Worm (Caenorhabditis elegans) whole organism, early embryonic: ENCODE data around the gene R193.6.

Experiments used
- B0310.2 ChIP-seq: sonication (generic microtip); optimal IDR thresholded peaks from 2 replicates; lab custom pipeline; 2016; ENCODE audit warnings: mild to moderate bottlenecking, missing genetic modification characterization, missing compliant biosample characterization
- F13C5.2 ChIP-seq: sonication (generic microtip); optimal IDR thresholded peaks from 2 replicates; lab custom pipeline; 2017; ENCODE audit warnings: mild to moderate bottlenecking, missing genetic modification characterization, inconsistent platforms, missing compliant biosample characterization
- aly-1 ChIP-seq: sonication (generic microtip); optimal IDR thresholded peaks from 2 replicates; lab custom pipeline; 2016; ENCODE audit warnings: missing genetic modification characterization, missing compliant biosample characterization
- ama-1 ChIP-seq: fragments of 150-350 bp; optimal IDR thresholded peaks from 2 replicates; lab custom pipeline; 2014
- ceh-13 ChIP-seq: fragments of 200-800 bp; sonication (Bioruptor generic); optimal IDR thresholded peaks from 2 replicates; lab custom pipeline; 2018; ENCODE audit warnings: mild to moderate bottlenecking, missing genetic modification characterization, missing compliant biosample characterization
- ceh-36 ChIP-seq: sonication (generic microtip); optimal IDR thresholded peaks from 2 replicates; lab custom pipeline; 2016; ENCODE audit warnings: missing genetic modification characterization, inconsistent platforms, missing compliant biosample characterization
- ets-7 ChIP-seq: sonication (generic microtip); optimal IDR thresholded peaks from 2 replicates; lab custom pipeline; 2016; ENCODE audit warnings: missing genotype, missing genetic modification characterization, missing compliant biosample characterization
- flt-1 ChIP-seq: fragments of 200-800 bp; sonication (Bioruptor generic); IDR thresholded peaks from 2 replicates; pipeline ENCODE4 v1.3.6; 2022; ENCODE audit warnings: missing genetic modification characterization, missing compliant biosample characterization
- hmbx-1 ChIP-seq: sonication (generic microtip); optimal IDR thresholded peaks from 2 replicates; lab custom pipeline; 2016; ENCODE audit warnings: mild to moderate bottlenecking, missing genetic modification characterization, missing compliant biosample characterization
- hmg-4 ChIP-seq: fragments of 200-800 bp; sonication (Bioruptor generic); optimal IDR thresholded peaks from 2 replicates; lab custom pipeline; 2018; ENCODE audit warnings: mild to moderate bottlenecking, missing genetic modification characterization, missing compliant biosample characterization
- hnd-1 ChIP-seq: sonication (generic microtip); optimal IDR thresholded peaks from 2 replicates; lab custom pipeline; 2016; ENCODE audit warnings: missing genetic modification characterization, missing compliant biosample characterization
- pes-1 ChIP-seq: fragments of 200-800 bp; sonication (Bioruptor generic); IDR thresholded peaks from 2 replicates; pipeline ENCODE4 v1.3.6; 2022; ENCODE audit warnings: missing genetic modification reagents, missing genetic modification characterization, missing compliant biosample characterization
- scrt-1 ChIP-seq: fragments of 200-800 bp; sonication (Bioruptor generic); IDR thresholded peaks from 2 replicates; pipeline ENCODE4 v1.3.6; 2022; ENCODE audit warnings: missing genetic modification characterization, missing compliant biosample characterization
- sea-1 ChIP-seq: fragments of 200-800 bp; sonication (Bioruptor generic); conservative IDR thresholded peaks from 2 replicates; pipeline ENCODE4 v1.3.6; 2022; ENCODE audit warnings: missing genetic modification characterization, missing compliant biosample characterization
- tbx-11 ChIP-seq: fragments of 200-800 bp; sonication (Bioruptor generic); IDR thresholded peaks from 2 replicates; pipeline ENCODE4 v1.3.6; 2022; ENCODE audit warnings: missing genetic modification characterization, missing compliant biosample characterization
- tbx-37 ChIP-seq: fragments of 200-800 bp; sonication (Bioruptor generic); conservative IDR thresholded peaks from 2 replicates; pipeline ENCODE4 v1.3.6; 2022; ENCODE audit warnings: missing genetic modification reagents, missing genetic modification characterization, missing compliant biosample characterization
- tra-4 ChIP-seq: sonication (generic microtip); optimal IDR thresholded peaks from 2 replicates; lab custom pipeline; 2017; ENCODE audit warnings: missing genetic modification characterization, missing compliant biosample characterization

R193.6 gene

ce11 chrX:1125426-1125825 is 23.2 kb upstream of the R193.6 start, which contains the start of gene lmp-2:
TSS of gene lmp-2 (plus strand) at chrX:1125615.
- no peak for TF ChIP-seq hmbx-1
- no peak for TF ChIP-seq tbx-37 (GFP tag; lab: Robert Waterston, UW)
- no peak for TF ChIP-seq tra-4 (tag; lab: Kevin White, UChicago)
- no peak for TF ChIP-seq scrt-1 (GFP tag; lab: Robert Waterston, UW)
- TF ChIP-seq flt-1 (GFP tag; lab: Robert Waterston, UW): no peak
- no peak for TF ChIP-seq ceh-36 (tag; lab: Kevin White, UChicago)

ce11 chrX:1126207-1126606 is 22.4 kb upstream of the R193.6 start:
- TF ChIP-seq tbx-11 (GFP tag; lab: Robert Waterston, UW) (no peak), tbx-37 (GFP tag; lab: Robert Waterston, UW) (no peak), sea-1 (GFP tag; lab: Robert Waterston, UW) (no peak), flt-1 (GFP tag; lab: Robert Waterston, UW) (no peak), pes-1 (GFP tag; lab: Robert Waterston, UW) (no peak), F13C5.2 (no peak), hnd-1 (tag; lab: Kevin White, UChicago) (no peak)

ce11 chrX:1128503-1129036 is 20.0 kb upstream of the R193.6 start, which contains the start of gene snx-1:
TSS of gene snx-1 (plus strand) at chrX:1128986.
- TF ChIP-seq F13C5.2 (peak; percentile 24), ceh-13 (GFP tag; lab: Kevin White, UChicago) (no peak), hmg-4 (GFP tag; lab: Kevin White, UChicago) (peak; percentile 60)

- TF ChIP-seq tra-4 (tag; lab: Kevin White, UChicago) (no peak), hmbx-1 (no peak), ceh-13 (GFP tag; lab: Kevin White, UChicago) (no peak), ceh-36 (tag; lab: Kevin White, UChicago) (no peak), scrt-1 (GFP tag; lab: Robert Waterston, UW) (no peak), ama-1 (lab: Kevin White, UChicago) (no peak), ets-7 (no peak), F13C5.2 (no peak), pes-1 (GFP tag; lab: Robert Waterston, UW) (no peak), hmg-4 (GFP tag; lab: Kevin White, UChicago) (no peak), sea-1 (GFP tag; lab: Robert Waterston, UW) (no peak), B0310.2 (tag; lab: Kevin White, UChicago) (no peak), tbx-37 (GFP tag; lab: Robert Waterston, UW) (no peak), flt-1 (GFP tag; lab: Robert Waterston, UW) (no peak)
Observed at ce11 chrX:1141617-1142016, 7.0 kb upstream of the R193.6 start.

ce11 chrX:1147394-1147793 is 1.2 kb upstream of the R193.6 start:
- TF ChIP-seq ama-1 (lab: Kevin White, UChicago) (no peak), sea-1 (GFP tag; lab: Robert Waterston, UW) (no peak), ceh-13 (GFP tag; lab: Kevin White, UChicago) (no peak)

- no peak for TF ChIP-seq ceh-36 (tag; lab: Kevin White, UChicago)
- TF ChIP-seq ceh-13 (GFP tag; lab: Kevin White, UChicago): no peak
- no peak for TF ChIP-seq aly-1 (tag; lab: Kevin White, UChicago)
- TF ChIP-seq B0310.2 (tag; lab: Kevin White, UChicago): no peak
- TF ChIP-seq tra-4 (tag; lab: Kevin White, UChicago): no peak
- TF ChIP-seq pes-1 (GFP tag; lab: Robert Waterston, UW): no peak
- no peak for TF ChIP-seq sea-1 (GFP tag; lab: Robert Waterston, UW)
- no peak for TF ChIP-seq scrt-1 (GFP tag; lab: Robert Waterston, UW)
- TF ChIP-seq tbx-11 (GFP tag; lab: Robert Waterston, UW): no peak
- TF ChIP-seq hmbx-1: no peak
- no peak for TF ChIP-seq flt-1 (GFP tag; lab: Robert Waterston, UW)
Observed at ce11 chrX:1154648-1155047, 6.1 kb downstream of the R193.6 start, which contains the start of gene R193.1. TSS of gene R193.1 (plus strand) at chrX:1154948.

- TF ChIP-seq sea-1 (GFP tag; lab: Robert Waterston, UW) (no peak), flt-1 (GFP tag; lab: Robert Waterston, UW) (no peak), F13C5.2 (no peak), pes-1 (GFP tag; lab: Robert Waterston, UW) (no peak), ceh-13 (GFP tag; lab: Kevin White, UChicago) (no peak), hmbx-1 (no peak), ets-7 (no peak), tbx-11 (GFP tag; lab: Robert Waterston, UW) (no peak), ceh-36 (tag; lab: Kevin White, UChicago) (no peak), tbx-37 (GFP tag; lab: Robert Waterston, UW) (no peak), ama-1 (lab: Kevin White, UChicago) (no peak), hnd-1 (tag; lab: Kevin White, UChicago) (no peak), B0310.2 (tag; lab: Kevin White, UChicago) (no peak), hmg-4 (GFP tag; lab: Kevin White, UChicago) (no peak), aly-1 (tag; lab: Kevin White, UChicago) (no peak)
Observed at ce11 chrX:1162019-1162418, 13.4 kb downstream of the R193.6 start, which contains the start of gene tmc-1. TSS of gene tmc-1 (plus strand) at chrX:1162207.

- no peak for TF ChIP-seq sea-1 (GFP tag; lab: Robert Waterston, UW)
- TF ChIP-seq tbx-37 (GFP tag; lab: Robert Waterston, UW): no peak
- no peak for TF ChIP-seq tbx-11 (GFP tag; lab: Robert Waterston, UW)
- TF ChIP-seq ceh-36 (tag; lab: Kevin White, UChicago): no peak
- TF ChIP-seq hnd-1 (tag; lab: Kevin White, UChicago): no peak
- TF ChIP-seq pes-1 (GFP tag; lab: Robert Waterston, UW): no peak
- no peak for TF ChIP-seq ets-7
- TF ChIP-seq ama-1 (lab: Kevin White, UChicago): no peak
- no peak for TF ChIP-seq B0310.2 (tag; lab: Kevin White, UChicago)
Observed at ce11 chrX:1167234-1167633, 18.6 kb downstream of the R193.6 start.
